Fruit fly (Drosophila melanogaster) whole organism, embryonic: ENCODE measurements around the gene Hsp67Ba.

Experiments used
- Adf1 ChIP-seq: fragments of 200-800 bp; sonication (Bioruptor generic); IDR thresholded peaks from 2 replicates; pipeline ENCODE4 v1.3.6; 2022; ENCODE audit warnings: missing biosample characterization, missing genetic modification characterization
- BtbVII ChIP-seq: fragments of 200-800 bp; sonication (Bioruptor generic); optimal IDR thresholded peaks from 3 replicates; lab custom pipeline; 2017; ENCODE audit warnings: missing biosample characterization, mild to moderate bottlenecking, missing genetic modification characterization
- CG10147 ChIP-seq: fragments of 200-800 bp; sonication (Bioruptor generic); optimal IDR thresholded peaks from 2 replicates; lab custom pipeline; 2019; ENCODE audit warnings: missing biosample characterization, mild to moderate bottlenecking, missing genetic modification characterization, moderate library complexity
- CG1024 ChIP-seq: fragments of 200-800 bp; sonication (Bioruptor generic); IDR thresholded peaks from 2 replicates; pipeline ENCODE4 v1.3.6; 2022; ENCODE audit warnings: missing biosample characterization, missing genetic modification characterization
- CG10462 ChIP-seq: fragments of 200-800 bp; sonication (Bioruptor generic); optimal IDR thresholded peaks from 2 replicates; lab custom pipeline; 2016; ENCODE audit warnings: missing biosample characterization, missing genetic modification characterization
- CG11085 ChIP-seq: fragments of 200-800 bp; sonication (Bioruptor generic); IDR thresholded peaks from 2 replicates; pipeline ENCODE4 v1.3.6; 2022; ENCODE audit warnings: missing biosample characterization, missing genetic modification characterization
- CG14965 ChIP-seq: fragments of 200-800 bp; sonication (Bioruptor generic); optimal IDR thresholded peaks from 2 replicates; lab custom pipeline; 2016; ENCODE audit warnings: missing biosample characterization, missing genetic modification characterization, borderline replicate concordance
- CG15011 ChIP-seq: fragments of 200-800 bp; sonication (Bioruptor generic); optimal IDR thresholded peaks from 3 replicates; lab custom pipeline; 2018; ENCODE audit warnings: missing biosample characterization, mild to moderate bottlenecking, missing genetic modification characterization
- CG16815 ChIP-seq: fragments of 200-800 bp; sonication (Bioruptor generic); optimal IDR thresholded peaks from 3 replicates; lab custom pipeline; 2017; ENCODE audit warnings: missing biosample characterization, mild to moderate bottlenecking, missing genetic modification characterization
- CG17361 ChIP-seq: fragments of 200-800 bp; sonication (Bioruptor generic); IDR thresholded peaks from 3 replicates; pipeline ENCODE4 v1.3.6; 2022; ENCODE audit warnings: missing biosample characterization, missing genetic modification characterization
- CG1832 ChIP-seq: fragments of 200-800 bp; sonication (Bioruptor generic); optimal IDR thresholded peaks from 2 replicates; lab custom pipeline; 2017; ENCODE audit warnings: missing biosample characterization, mild to moderate bottlenecking, missing genetic modification characterization, inconsistent platforms
- CG31224 ChIP-seq: fragments of 200-800 bp; sonication (Bioruptor generic); IDR thresholded peaks from 2 replicates; pipeline ENCODE4 v1.3.6; 2022; ENCODE audit warnings: missing biosample characterization, missing genetic modification characterization
- CG43689 ChIP-seq: fragments of 200-800 bp; sonication (Bioruptor generic); IDR thresholded peaks from 2 replicates; pipeline ENCODE4 v1.3.6; 2022; ENCODE audit warnings: missing biosample characterization, missing genetic modification characterization
- CG8089 ChIP-seq: fragments of 200-800 bp; sonication (Bioruptor generic); optimal IDR thresholded peaks from 3 replicates; lab custom pipeline; 2016; ENCODE audit warnings: missing biosample characterization, missing genetic modification characterization
- CG8359 ChIP-seq: fragments of 200-800 bp; sonication (Bioruptor generic); optimal IDR thresholded peaks from 2 replicates; lab custom pipeline; 2017; ENCODE audit warnings: missing biosample characterization, mild to moderate bottlenecking, missing genetic modification characterization, borderline replicate concordance
- CG9215 ChIP-seq: fragments of 200-800 bp; sonication (Bioruptor generic); IDR thresholded peaks from 2 replicates; pipeline ENCODE4 v1.3.6; 2022; ENCODE audit warnings: missing biosample characterization, missing genetic modification characterization
- Dbx ChIP-seq: fragments of 200-800 bp; sonication (Bioruptor generic); IDR thresholded peaks from 3 replicates; pipeline ENCODE4 v1.3.6; 2022; ENCODE audit warnings: missing biosample characterization, missing genetic modification characterization
- E2f1 ChIP-seq: fragments of 200-800 bp; sonication (Bioruptor generic); IDR thresholded peaks from 2 replicates; pipeline ENCODE4 v1.3.6; 2022; ENCODE audit warnings: missing biosample characterization, missing genetic modification characterization
- Eip74EF ChIP-seq, 2 experiments: fragments of 200-800 bp in 1 of 2; fragments of >200 bp in 1 of 2; sonication (Bioruptor generic) in 1 of 2; optimal IDR thresholded peaks; 2 replicates each; lab custom pipeline; 2017 to 2019; ENCODE audit warnings: missing biosample characterization in 2 of 2, missing genetic modification characterization in 2 of 2, mild to moderate bottlenecking in 1 of 2, moderate library complexity in 1 of 2
- Hey ChIP-seq: fragments of 200-800 bp; sonication (Bioruptor generic); optimal IDR thresholded peaks from 3 replicates; lab custom pipeline; 2018; ENCODE audit warnings: missing biosample characterization, mild to moderate bottlenecking, missing genetic modification characterization
- Hr78 ChIP-seq, 2 experiments: fragments of 200-800 bp in 1 of 2; fragments of >200 bp in 1 of 2; sonication (Bioruptor generic) in 1 of 2; optimal IDR thresholded peaks; 2 replicates each; lab custom pipeline; 2017 to 2019; ENCODE audit warnings: missing biosample characterization in 2 of 2, missing genetic modification characterization in 2 of 2, mild to moderate bottlenecking in 1 of 2, moderate library complexity in 1 of 2
- Hsf ChIP-seq: fragments of 200-800 bp; sonication (Bioruptor generic); optimal IDR thresholded peaks from 3 replicates; lab custom pipeline; 2016; ENCODE audit warnings: missing biosample characterization, missing genetic modification characterization
- Lhr ChIP-seq: fragments of 200-800 bp; sonication (Bioruptor generic); optimal IDR thresholded peaks from 3 replicates; lab custom pipeline; 2017; ENCODE audit warnings: mild to moderate bottlenecking, missing biosample characterization, missing genetic modification reagents, missing genetic modification characterization
- Lim3 ChIP-seq: fragments of 200-800 bp; sonication (Bioruptor generic); IDR thresholded peaks from 2 replicates; pipeline ENCODE4 v1.3.6; 2022; ENCODE audit warnings: missing biosample characterization, missing genetic modification characterization
- MBD-R2 ChIP-seq: fragments of 200-800 bp; sonication (Bioruptor generic); IDR thresholded peaks from 2 replicates; pipeline ENCODE4 v1.3.6; 2022; ENCODE audit warnings: missing biosample characterization, missing genetic modification characterization
- NC2α ChIP-seq: fragments of 200-800 bp; sonication (Bioruptor generic); optimal IDR thresholded peaks from 2 replicates; lab custom pipeline; 2016; ENCODE audit warnings: missing biosample characterization, missing genetic modification characterization
- Nf-YA ChIP-seq: fragments of 200-800 bp; sonication (Bioruptor generic); IDR thresholded peaks from 2 replicates; pipeline ENCODE4 v1.3.6; 2022; ENCODE audit warnings: missing biosample characterization, missing genetic modification characterization
- Opbp ChIP-seq: fragments of 200-800 bp; sonication (Bioruptor generic); IDR thresholded peaks from 3 replicates; pipeline ENCODE4 v1.3.6; 2022; ENCODE audit warnings: missing biosample characterization, missing genetic modification characterization; ENCODE audit not compliant: partially characterized antibody
- PHDP ChIP-seq: fragments of 200-800 bp; sonication (Bioruptor generic); optimal IDR thresholded peaks from 3 replicates; lab custom pipeline; 2018; ENCODE audit warnings: missing biosample characterization, mild to moderate bottlenecking, missing genetic modification characterization, moderate library complexity
- Ptx1 ChIP-seq: fragments of 200-800 bp; sonication (Bioruptor generic); IDR thresholded peaks from 2 replicates; pipeline ENCODE4 v1.3.6; 2022; ENCODE audit warnings: missing biosample characterization, missing genetic modification characterization
- Sry-δ ChIP-seq: fragments of 200-800 bp; sonication (Bioruptor generic); optimal IDR thresholded peaks from 2 replicates; lab custom pipeline; 2016; ENCODE audit warnings: missing biosample characterization, missing genetic modification characterization
- Tbp ChIP-seq: fragments of >200 bp; optimal IDR thresholded peaks from 2 replicates; lab custom pipeline; 2018; ENCODE audit warnings: missing biosample characterization, missing genetic modification characterization
- ato ChIP-seq: fragments of 200-800 bp; sonication (Bioruptor generic); IDR thresholded peaks from 2 replicates; pipeline ENCODE4 v1.3.6; 2022; ENCODE audit warnings: missing biosample characterization, missing genetic modification characterization; ENCODE audit not compliant: partially characterized antibody
- btn ChIP-seq: fragments of 200-800 bp; sonication (Bioruptor generic); optimal IDR thresholded peaks from 2 replicates; lab custom pipeline; 2016; ENCODE audit warnings: missing biosample characterization, missing genetic modification characterization
- crp ChIP-seq, 2 experiments: fragments of 200-800 bp; sonication (Bioruptor generic); optimal IDR thresholded peaks; 2 replicates in 1 of 2; 3 replicates in 1 of 2; lab custom pipeline; 2017; ENCODE audit warnings: missing biosample characterization in 2 of 2, missing genetic modification characterization in 2 of 2, mild to moderate bottlenecking in 1 of 2, moderate library complexity in 1 of 2
- cwo ChIP-seq: fragments of 200-800 bp; sonication (Bioruptor generic); optimal IDR thresholded peaks from 3 replicates; lab custom pipeline; 2017; ENCODE audit warnings: missing biosample characterization, missing genetic modification characterization, mild to moderate bottlenecking, moderate library complexity, missing genetic modification reagents
- da ChIP-seq: fragments of 200-800 bp; sonication (Bioruptor generic); optimal IDR thresholded peaks from 2 replicates; lab custom pipeline; 2016; ENCODE audit warnings: missing biosample characterization, missing genetic modification characterization
- dm ChIP-seq: fragments of 200-800 bp; sonication (Bioruptor generic); optimal IDR thresholded peaks from 3 replicates; lab custom pipeline; 2016; ENCODE audit warnings: missing biosample characterization, missing genetic modification characterization
- fru ChIP-seq: fragments of >200 bp; optimal IDR thresholded peaks from 2 replicates; lab custom pipeline; 2017
- insv ChIP-seq, 2 experiments: fragments of 200-800 bp; sonication (Bioruptor generic); optimal IDR thresholded peaks; 3 replicates each; lab custom pipeline; 2016 to 2018; ENCODE audit warnings: missing biosample characterization in 2 of 2, missing genetic modification characterization in 2 of 2
- kay ChIP-seq: fragments of 200-800 bp; sonication (Bioruptor generic); optimal IDR thresholded peaks from 2 replicates; lab custom pipeline; 2016; ENCODE audit warnings: missing biosample characterization, missing genetic modification characterization
- lab ChIP-seq: fragments of 200-800 bp; sonication (Bioruptor generic); optimal IDR thresholded peaks from 3 replicates; lab custom pipeline; 2017; ENCODE audit warnings: missing biosample characterization, missing genetic modification characterization, mild to moderate bottlenecking, moderate library complexity, missing genetic modification reagents
- nom ChIP-seq: fragments of 200-800 bp; sonication (Bioruptor generic); optimal IDR thresholded peaks from 2 replicates; lab custom pipeline; 2017; ENCODE audit warnings: missing biosample characterization, missing genetic modification characterization, mild to moderate bottlenecking, moderate library complexity, missing genetic modification reagents
- org-1 ChIP-seq: fragments of 200-800 bp; sonication (Bioruptor generic); optimal IDR thresholded peaks from 2 replicates; lab custom pipeline; 2017; ENCODE audit warnings: missing biosample characterization, missing genetic modification characterization
- pum ChIP-seq: fragments of 200-800 bp; sonication (Bioruptor generic); optimal IDR thresholded peaks from 2 replicates; lab custom pipeline; 2016; ENCODE audit warnings: missing biosample characterization, missing genetic modification characterization
- rib ChIP-seq: fragments of 200-800 bp; sonication (Bioruptor generic); IDR thresholded peaks from 2 replicates; pipeline ENCODE4 v1.3.6; 2022; ENCODE audit warnings: missing biosample characterization, missing genetic modification characterization
- shn ChIP-seq: fragments of 200-800 bp; sonication (Bioruptor generic); optimal IDR thresholded peaks from 3 replicates; lab custom pipeline; 2016; ENCODE audit warnings: missing biosample characterization, missing genetic modification characterization
- sr ChIP-seq: fragments of 200-800 bp; sonication (Bioruptor generic); IDR thresholded peaks from 3 replicates; pipeline ENCODE4 v1.3.6; 2022; ENCODE audit warnings: missing biosample characterization, missing genetic modification characterization
- stc ChIP-seq: fragments of 200-800 bp; sonication (Bioruptor generic); IDR thresholded peaks from 2 replicates; pipeline ENCODE4 v1.3.6; 2022; ENCODE audit warnings: missing biosample characterization, missing genetic modification characterization
- tgo ChIP-seq: fragments of 200-800 bp; sonication (Bioruptor generic); IDR thresholded peaks from 3 replicates; pipeline ENCODE4 v1.3.6; 2022; ENCODE audit warnings: missing biosample characterization, missing genetic modification characterization
- trem ChIP-seq: fragments of 200-800 bp; optimal IDR thresholded peaks from 3 replicates; lab custom pipeline; 2019; ENCODE audit warnings: missing biosample characterization, mild to moderate bottlenecking, missing genetic modification characterization, moderate library complexity

The Hsp67Ba gene

dm6 chr3L:9360217-9360692 lies 19.1 kb downstream of the Hsp67Ba start, which contains the start of gene Pdxk (continued):
- no peak for TF ChIP-seq CG1024
- no peak for TF ChIP-seq pum (GFP tag; lab: Kevin White, UChicago)
- no peak for TF ChIP-seq trem (tag; lab: Kevin White, UChicago)
- no peak for TF ChIP-seq fru (lab: Kevin White, UChicago)
- no peak for TF ChIP-seq CG15011 (GFP tag; lab: Kevin White, UChicago)
- peak; percentile 49 for TF ChIP-seq lab (GFP tag; lab: Kevin White, UChicago)
- no peak for TF ChIP-seq dm (GFP tag; lab: Kevin White, UChicago)
- no peak for TF ChIP-seq Tbp
- peak; percentile 25 for TF ChIP-seq cwo (GFP tag; lab: Kevin White, UChicago)
- peak; percentile 24 for TF ChIP-seq BtbVII
- no peak for TF ChIP-seq CG9215 (GFP tag; lab: Robert Waterston, UW)
- TF ChIP-seq btn (GFP tag; lab: Kevin White, UChicago), result no peak
- no peak for TF ChIP-seq Ptx1 (GFP tag; lab: Robert Waterston, UW)
- TF ChIP-seq Eip74EF (GFP tag; optimal IDR thresholded peaks at IDR 0.05; lab: Kevin White, UChicago), result no peak
- TF ChIP-seq Hey (tag; lab: Kevin White, UChicago), result no peak
- no peak for TF ChIP-seq CG10147 (GFP tag; lab: Kevin White, UChicago)
- TF ChIP-seq kay, result peak; percentile 34
- no peak for TF ChIP-seq da (GFP tag; lab: Kevin White, UChicago)
- peak; percentile 72 for TF ChIP-seq Sry-δ
- no peak for TF ChIP-seq CG16815
- no peak for TF ChIP-seq NC2α (GFP tag; lab: Kevin White, UChicago)
- peak in 1 of 2 experiments; percentile 80 for TF ChIP-seq crp (GFP tag; optimal IDR thresholded peaks at IDR 0.05; lab: Kevin White, UChicago)
- no peak for TF ChIP-seq CG8359 (GFP tag; lab: Kevin White, UChicago)
- no peak for TF ChIP-seq sr (GFP tag; lab: Robert Waterston, UW)
- peak; percentile 16 for TF ChIP-seq PHDP (tag; lab: Kevin White, UChicago)
- no peak for TF ChIP-seq ato (GFP tag; lab: Robert Waterston, UW)
- no peak; the same call in 1 of the 2 replicates for TF ChIP-seq stc (GFP tag; lab: Robert Waterston, UW)
- no peak for TF ChIP-seq CG31224 (GFP tag; lab: Robert Waterston, UW)
- no peak for TF ChIP-seq CG1832 (GFP tag; lab: Kevin White, UChicago)
- peak in 1 of 2 experiments; percentile 65 for TF ChIP-seq Hr78 (GFP tag; optimal IDR thresholded peaks at IDR 0.05; lab: Kevin White, UChicago)
- no peak for TF ChIP-seq CG11085 (GFP tag; lab: Robert Waterston, UW)
- TF ChIP-seq nom (GFP tag; lab: Kevin White, UChicago), result peak; percentile 59
- peak; percentile 10; the same call in 1 of the 2 replicates for TF ChIP-seq E2f1 (GFP tag; lab: Robert Waterston, UW)
- TF ChIP-seq Hsf (GFP tag; lab: Kevin White, UChicago), result no peak
- no peak for TF ChIP-seq shn (GFP tag; lab: Kevin White, UChicago)
- TF ChIP-seq CG14965, result no peak
- no peak for TF ChIP-seq CG8089 (GFP tag; lab: Kevin White, UChicago)
- TF ChIP-seq Nf-YA (GFP tag; lab: Robert Waterston, UW), result no peak
- TF ChIP-seq CG17361 (GFP tag; lab: Robert Waterston, UW), result no peak
- no peak for TF ChIP-seq CG10462
- no peak for TF ChIP-seq Lim3 (GFP tag; lab: Robert Waterston, UW)
- no peak for TF ChIP-seq org-1 (GFP tag; lab: Kevin White, UChicago)
- no peak for TF ChIP-seq Opbp (GFP tag; lab: Robert Waterston, UW)
- no peak; the same call in 1 of the 2 replicates for TF ChIP-seq MBD-R2
- TF ChIP-seq insv (GFP tag; optimal IDR thresholded peaks at IDR 0.05; lab: Kevin White, UChicago), result no peak
- TF ChIP-seq tgo (GFP tag; lab: Robert Waterston, UW), result no peak
- no peak for TF ChIP-seq Lhr (GFP tag; lab: Kevin White, UChicago)
- 0 out of 2 replicates have a peak, but pooled peaks have one; percentile 5 for TF ChIP-seq Adf1 (GFP tag; lab: Robert Waterston, UW)
- no peak for TF ChIP-seq CG43689
- no peak for TF ChIP-seq rib
- no peak for TF ChIP-seq Dbx (GFP tag; lab: Robert Waterston, UW)
